Fruit fly (Drosophila melanogaster): ENCODE data around the gene CG6959.

The CG6959 gene

dm6 chr3R:11775207-11775606 lies 94.1 kb downstream of the CG6959 start:
- TF ChIP-seq topi (GFP tag; optimal IDR thresholded peaks at IDR 0.05) (no peak), spab (GFP tag; optimal IDR thresholded peaks at IDR 0.05) (no peak), acj6 (GFP tag; optimal IDR thresholded peaks at IDR 0.05) (no peak), Sox14 (GFP tag; optimal IDR thresholded peaks at IDR 0.05) (no peak), CG3032 (tag; optimal IDR thresholded peaks at IDR 0.05) (no peak), Lpt (GFP tag; optimal IDR thresholded peaks at IDR 0.05) (no peak), CG32006 (GFP tag; optimal IDR thresholded peaks at IDR 0.05) (no peak), CG6276 (GFP tag; optimal IDR thresholded peaks at IDR 0.05) (no peak), achi (GFP tag; optimal IDR thresholded peaks at IDR 0.05) (no peak)

dm6 chr3R:11773999-11774397 lies 95.3 kb downstream of the CG6959 start:
- no peak for TF ChIP-seq fd85E (GFP tag; optimal IDR thresholded peaks at IDR 0.05)
- TF ChIP-seq Gug (GFP tag; IDR thresholded peaks at IDR 0.05): no peak
- TF ChIP-seq Eip75B (GFP tag; optimal IDR thresholded peaks at IDR 0.05): peak; percentile 58
- no peak for TF ChIP-seq fd59A (GFP tag; optimal IDR thresholded peaks at IDR 0.05)
- peak; percentile 34 for TF ChIP-seq CG3919 (GFP tag; optimal IDR thresholded peaks at IDR 0.05)
- peak; percentile 3 for TF ChIP-seq Sox102F (GFP tag; optimal IDR thresholded peaks at IDR 0.05)
- peak; percentile 42 for TF ChIP-seq CG15336 (GFP tag; IDR thresholded peaks at IDR 0.05)
- peak; percentile 47 for TF ChIP-seq Hr4 (GFP tag; optimal IDR thresholded peaks at IDR 0.05)
- TF ChIP-seq Ets96B (tag; optimal IDR thresholded peaks at IDR 0.05): peak; percentile 73
- TF ChIP-seq eg (GFP tag; IDR thresholded peaks at IDR 0.05): no peak
- peak in 1 of 2 experiments; percentile 34 for TF ChIP-seq salr (GFP tag; optimal IDR thresholded peaks at IDR 0.05)
- TF ChIP-seq CG6163 (GFP tag; IDR thresholded peaks at IDR 0.05): no peak
- no peak for TF ChIP-seq CG4318 (GFP tag; optimal IDR thresholded peaks at IDR 0.05)
- TF ChIP-seq CG3032 (tag; optimal IDR thresholded peaks at IDR 0.05): peak; percentile 68
- TF ChIP-seq CG10669 (GFP tag; optimal IDR thresholded peaks at IDR 0.05): peak; percentile 38
- no peak for TF ChIP-seq Lpt (GFP tag; optimal IDR thresholded peaks at IDR 0.05)
- TF ChIP-seq dac (GFP tag; optimal IDR thresholded peaks at IDR 0.05): no peak
- peak; percentile 50 for TF ChIP-seq spab (GFP tag; optimal IDR thresholded peaks at IDR 0.05)
- TF ChIP-seq CG11762 (GFP tag; optimal IDR thresholded peaks at IDR 0.05; ENCODE audit: insufficient read depth): no peak
- TF ChIP-seq achi (GFP tag; optimal IDR thresholded peaks at IDR 0.05): peak; percentile 46
- no peak for TF ChIP-seq Blimp-1 (GFP tag; optimal IDR thresholded peaks at IDR 0.05)
- no peak for TF ChIP-seq CG1621 (tag; optimal IDR thresholded peaks at IDR 0.05)
- TF ChIP-seq fkh (GFP tag; optimal IDR thresholded peaks at IDR 0.05): no peak
- TF ChIP-seq esn (GFP tag; optimal IDR thresholded peaks at IDR 0.05): peak; percentile 51
- TF ChIP-seq dsx (GFP tag; optimal IDR thresholded peaks at IDR 0.05; ENCODE audit: poor library complexity, severe bottlenecking): peak; percentile 66
- TF ChIP-seq CG10631 (GFP tag; optimal IDR thresholded peaks at IDR 0.05): peak; percentile 53
- TF ChIP-seq Eip78C (GFP tag): peak; percentile 86
- TF ChIP-seq CG6854 (GFP tag; optimal IDR thresholded peaks at IDR 0.05): no peak
- no peak for TF ChIP-seq CG16779 (tag; optimal IDR thresholded peaks at IDR 0.05)
- TF ChIP-seq topi (GFP tag; optimal IDR thresholded peaks at IDR 0.05): peak; percentile 43
- peak; percentile 40 for TF ChIP-seq Smox (GFP tag; optimal IDR thresholded peaks at IDR 0.05)
- no peak for TF ChIP-seq svp (GFP tag)
- peak; percentile 32 to 44 for TF ChIP-seq ss (GFP tag; optimal IDR thresholded peaks at IDR 0.05)
- TF ChIP-seq Met (GFP tag; optimal IDR thresholded peaks at IDR 0.05): peak; percentile 52
- TF ChIP-seq CG8319 (GFP tag; optimal IDR thresholded peaks at IDR 0.05): no peak
- TF ChIP-seq CG32006 (GFP tag; optimal IDR thresholded peaks at IDR 0.05): peak; percentile 51
- TF ChIP-seq CG11902 (GFP tag; optimal IDR thresholded peaks at IDR 0.05): no peak
- TF ChIP-seq Sox15 (GFP tag; optimal IDR thresholded peaks at IDR 0.05): peak; percentile 10
- TF ChIP-seq Eip93F (GFP tag; optimal IDR thresholded peaks at IDR 0.05): no peak
- peak; percentile 16 for TF ChIP-seq cyc (GFP tag; optimal IDR thresholded peaks at IDR 0.05)
- peak; percentile 53 for TF ChIP-seq acj6 (GFP tag; optimal IDR thresholded peaks at IDR 0.05)
- no peak for TF ChIP-seq CG7368 (GFP tag; optimal IDR thresholded peaks at IDR 0.05)
- TF ChIP-seq OdsH (GFP tag; optimal IDR thresholded peaks at IDR 0.05): peak; percentile 57
- peak; percentile 46 for TF ChIP-seq CG34406 (GFP tag; optimal IDR thresholded peaks at IDR 0.05)
- TF ChIP-seq CG8632 (GFP tag; optimal IDR thresholded peaks at IDR 0.05): peak; percentile 21
- TF ChIP-seq Hr38 (GFP tag; optimal IDR thresholded peaks at IDR 0.05): no peak
- TF ChIP-seq CG11294 (GFP tag; IDR thresholded peaks at IDR 0.05): no peak
- peak; percentile 41 for TF ChIP-seq net (GFP tag; optimal IDR thresholded peaks at IDR 0.05)

Measured in whole organism, prepupa.